Worm (Caenorhabditis elegans) whole organism, L1 larva: ENCODE measurements around the gene E02H1.5.

Source experiments
- aly-2 ChIP-seq: fragments of 150-350 bp; optimal IDR thresholded peaks from 2 replicates; lab custom pipeline; 2014; ENCODE audit warnings: missing biosample characterization, missing genetic modification characterization
- dsc-1 ChIP-seq: sonication (generic microtip); optimal IDR thresholded peaks from 2 replicates; lab custom pipeline; 2016; ENCODE audit warnings: mild to moderate bottlenecking, missing genetic modification characterization, missing compliant biosample characterization
- lin-13 ChIP-seq: fragments of 150-350 bp; optimal IDR thresholded peaks from 2 replicates; lab custom pipeline; 2014; ENCODE audit warnings: missing biosample characterization, missing genetic modification reagents, missing genetic modification characterization
- lin-15B ChIP-seq: fragments of 150-350 bp; sonication (generic microtip); optimal IDR thresholded peaks from 3 replicates; lab custom pipeline; 2014; ENCODE audit warnings: missing biosample characterization, missing genetic modification characterization
- lir-3 ChIP-seq: sonication (generic microtip); optimal IDR thresholded peaks from 2 replicates; lab custom pipeline; 2016; ENCODE audit warnings: mild to moderate bottlenecking, missing genetic modification characterization, moderate library complexity, missing compliant biosample characterization; ENCODE audit not compliant: poor library complexity
- snpc-4 ChIP-seq: fragments of 150-350 bp; optimal IDR thresholded peaks from 2 replicates; lab custom pipeline; 2014; ENCODE audit warnings: missing biosample characterization, missing genetic modification characterization
- ztf-11 ChIP-seq, 2 experiments: sonication (generic microtip); optimal IDR thresholded peaks; 2 replicates each; lab custom pipeline; 2016 to 2017; ENCODE audit warnings: missing genetic modification characterization in 2 of 2, missing biosample characterization in 1 of 2, missing compliant biosample characterization in 1 of 2

DNA sequence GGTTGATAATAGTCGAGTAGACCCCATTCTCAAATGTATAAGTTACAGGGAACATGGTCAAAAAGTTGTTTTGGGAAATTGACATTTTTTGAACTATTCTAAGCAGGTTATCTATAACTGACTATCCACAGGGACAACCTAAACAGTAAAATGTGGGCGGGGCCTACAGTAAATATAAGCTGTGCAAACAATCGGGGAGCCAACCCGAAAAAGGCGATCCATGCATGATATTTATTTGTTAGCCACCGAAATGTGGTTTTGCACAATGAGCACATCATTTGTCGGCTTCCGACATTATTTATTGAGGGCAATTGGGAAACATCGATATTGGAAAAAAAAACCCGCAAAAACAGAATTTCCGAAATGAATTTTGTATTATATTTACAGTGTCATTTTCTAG, 19.7 kb downstream of the E02H1.5 start, which contains the start of gene hlh-6:
- TF ChIP-seq lin-13 (GFP tag; lab: Kevin White, UChicago) (no peak), dsc-1 (tag; lab: Kevin White, UChicago) (no peak), snpc-4 (tag; lab: Kevin White, UChicago) (no peak), aly-2 (tag; lab: Kevin White, UChicago) (no peak), lin-15B (tag; lab: Kevin White, UChicago) (no peak), lir-3 (tag; lab: Kevin White, UChicago) (no peak), ztf-11 (tag; optimal IDR thresholded peaks at IDR 0.05; lab: Kevin White, UChicago) (no peak)
